Worm (Caenorhabditis elegans) whole organism, L1 larva: ENCODE data around the gene srz-91.

Source experiments
- egl-27 ChIP-seq, 2 experiments: fragments of 150-350 bp in 1 of 2; sonication (generic microtip); optimal IDR thresholded peaks; 3 replicates each; lab custom pipeline; 2017 to 2018; ENCODE audit warnings: missing biosample characterization in 2 of 2, missing genetic modification characterization in 2 of 2, missing genetic modification reagents in 2 of 2
- elt-2 ChIP-seq: sonication (generic microtip); optimal IDR thresholded peaks from 2 replicates; lab custom pipeline; 2016; ENCODE audit warnings: missing genetic modification characterization, mild to moderate bottlenecking, inconsistent platforms, missing compliant biosample characterization, missing genetic modification reagents
- jun-1 ChIP-seq: fragments of 150-350 bp; optimal IDR thresholded peaks from 2 replicates; lab custom pipeline; 2014; ENCODE audit warnings: missing biosample characterization, missing genetic modification reagents, missing genetic modification characterization
- lin-13 ChIP-seq: fragments of 150-350 bp; optimal IDR thresholded peaks from 2 replicates; lab custom pipeline; 2014; ENCODE audit warnings: missing biosample characterization, missing genetic modification reagents, missing genetic modification characterization
- mdl-1 ChIP-seq, 2 experiments: fragments of 150-350 bp; optimal IDR thresholded peaks; 2 replicates each; lab custom pipeline; 2014 to 2017; ENCODE audit warnings: missing biosample characterization in 2 of 2, missing genetic modification characterization in 2 of 2, inconsistent platforms in 1 of 2
- nhr-76 ChIP-seq: sonication (generic microtip); optimal IDR thresholded peaks from 2 replicates; lab custom pipeline; 2017; ENCODE audit warnings: missing biosample characterization, missing genetic modification characterization
- pqm-1 ChIP-seq: sonication (generic microtip); optimal IDR thresholded peaks from 3 replicates; lab custom pipeline; 2017; ENCODE audit warnings: missing biosample characterization, missing genetic modification characterization
- snpc-4 ChIP-seq: fragments of 150-350 bp; optimal IDR thresholded peaks from 2 replicates; lab custom pipeline; 2014; ENCODE audit warnings: missing biosample characterization, missing genetic modification characterization

- TF ChIP-seq lin-13 (GFP tag; lab: Kevin White, UChicago), result no peak
- no peak for TF ChIP-seq pqm-1 (tag; lab: Kevin White, UChicago)
- no peak for TF ChIP-seq egl-27 (tag; optimal IDR thresholded peaks at IDR 0.05; lab: Kevin White, UChicago)
- peak; percentile 52 for TF ChIP-seq elt-2 (tag; lab: Kevin White, UChicago)
- TF ChIP-seq nhr-76, result no peak
- TF ChIP-seq snpc-4 (tag; lab: Kevin White, UChicago), result no peak
- no peak for TF ChIP-seq mdl-1 (tag; optimal IDR thresholded peaks at IDR 0.05; lab: Kevin White, UChicago)
- TF ChIP-seq jun-1 (tag; lab: Kevin White, UChicago), result no peak
Measured at ce11 chrV:17598810-17599209, 9.1 kb upstream of the srz-91 start, which contains the start of gene Y6G8.2.
